Worm (Caenorhabditis elegans): Measurements from ENCODE around the gene srx-84.

- TF ChIP-seq rnt-1 (tag; optimal IDR thresholded peaks at IDR 0.05) (no peak), pha-4 (tag; optimal IDR thresholded peaks at IDR 0.05) (no peak), ceh-30 (tag; optimal IDR thresholded peaks at IDR 0.05) (no peak), sox-2 (GFP tag; IDR thresholded peaks at IDR 0.05) (no peak), ttx-3 (tag; optimal IDR thresholded peaks at IDR 0.05) (no peak), sox-4 (tag; optimal IDR thresholded peaks at IDR 0.05) (no peak)
Measured at ce11 chrV:11564573-11564972, 34.3 kb upstream of the srx-84 start, which contains the start of gene srx-87.
